Worm (Caenorhabditis elegans) whole organism, mixed stage, embryonic: Measurements from ENCODE around the gene arrd-17.

Experiments used
- mep-1 ChIP-seq: fragments of 150-350 bp; optimal IDR thresholded peaks from 2 replicates; lab custom pipeline; 2017; ENCODE audit warnings: missing biosample characterization, missing genetic modification reagents, missing genetic modification characterization, inconsistent platforms
- nhr-12 ChIP-seq: fragments of 150-350 bp; optimal IDR thresholded peaks from 2 replicates; lab custom pipeline; 2014; ENCODE audit warnings: missing biosample characterization, missing genetic modification characterization
- nhr-28 ChIP-seq: fragments of 150-350 bp; optimal IDR thresholded peaks from 2 replicates; lab custom pipeline; 2014; ENCODE audit warnings: missing biosample characterization, missing genetic modification characterization
- pha-4 ChIP-seq: fragments of 150-350 bp; optimal IDR thresholded peaks from 2 replicates; lab custom pipeline; 2018; ENCODE audit warnings: missing biosample characterization, missing genetic modification reagents, missing genetic modification characterization
- snpc-4 ChIP-seq: fragments of 150-350 bp; optimal IDR thresholded peaks from 2 replicates; lab custom pipeline; 2014; ENCODE audit warnings: missing biosample characterization, missing genetic modification characterization

DNA sequence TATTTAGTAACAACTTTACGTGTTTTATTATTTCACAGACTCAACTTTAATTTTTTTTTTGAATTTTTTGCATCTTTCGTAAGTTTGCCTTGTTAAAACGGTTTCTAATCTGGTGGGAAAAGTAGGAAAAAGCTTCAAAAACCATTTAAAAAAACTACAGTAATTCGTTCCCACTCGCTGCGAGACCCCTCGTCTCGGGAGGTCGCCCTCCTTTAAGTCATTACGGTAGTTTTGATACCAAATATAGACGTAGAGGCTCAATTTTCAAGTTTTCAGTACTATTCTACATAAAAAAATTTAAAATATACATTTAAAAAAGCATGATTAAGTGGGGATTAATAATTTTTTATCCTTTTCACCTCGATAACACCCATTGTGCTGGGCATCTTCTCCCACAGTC is 10.3 kb upstream of the arrd-17 start:
- TF ChIP-seq snpc-4 (no peak), pha-4 (tag; lab: Kevin White, UChicago) (no peak), mep-1 (tag; lab: Kevin White, UChicago) (no peak), nhr-12 (tag; lab: Kevin White, UChicago) (no peak), nhr-28 (tag; lab: Kevin White, UChicago) (no peak)
